Fruit fly (Drosophila melanogaster): Measurements from ENCODE around the gene CG12446.
"Not testable (repeated sequence)": the region's sequence is repeated elsewhere in the genome, so short reads cannot be mapped to it uniquely, and the experiment has no call there.

CG12446 gene

DNA sequence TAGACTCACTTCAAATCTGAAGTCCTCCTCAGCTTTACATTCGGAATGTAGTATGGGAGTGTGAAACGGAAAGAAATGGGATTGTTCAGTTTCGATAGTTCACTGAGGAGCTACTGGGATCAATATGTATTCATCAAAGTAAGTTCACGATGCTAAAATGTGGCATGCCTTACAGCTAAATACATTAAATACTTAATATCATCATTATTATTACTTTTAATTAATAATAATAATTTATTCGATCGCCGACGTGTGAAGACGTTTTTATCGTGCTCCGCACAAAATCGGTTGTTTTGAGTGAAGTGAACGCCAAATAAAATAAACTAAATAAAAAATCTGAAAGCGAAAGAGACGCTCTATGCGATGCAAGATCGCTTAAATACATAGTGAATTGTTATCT is at the start of gene CG12446:
Gene CG12446 (minus strand): TSS at position 101 of the 400 bp plus-strand sequence.
- not testable (repeated sequence) for TF ChIP-seq CG8478, CTCF (optimal IDR thresholded peaks at IDR 0.05)

DNA sequence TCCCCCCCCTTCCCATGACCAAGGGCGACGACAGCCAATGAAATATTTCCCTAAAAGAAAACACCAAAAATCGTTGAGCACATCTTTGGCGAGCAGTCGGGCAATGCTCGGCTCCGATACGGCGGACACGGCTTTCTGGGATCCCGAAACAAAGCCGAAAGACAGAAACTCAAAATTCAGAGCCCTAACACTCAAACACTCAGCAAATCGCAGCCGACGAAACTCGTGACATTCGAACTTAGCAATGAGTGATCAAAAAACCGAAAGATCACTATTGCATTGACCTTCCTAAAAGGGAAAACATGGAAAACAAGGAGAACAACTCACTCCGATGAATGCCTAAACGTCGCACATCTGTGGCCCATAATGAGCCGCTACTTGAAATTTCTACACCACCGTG is 47.6 kb upstream of the CG12446 start:
- no peak for TF ChIP-seq CTCF (optimal IDR thresholded peaks at IDR 0.05)
- TF ChIP-seq CG8478 (optimal IDR thresholded peaks at IDR 0.05), result no peak

DNA sequence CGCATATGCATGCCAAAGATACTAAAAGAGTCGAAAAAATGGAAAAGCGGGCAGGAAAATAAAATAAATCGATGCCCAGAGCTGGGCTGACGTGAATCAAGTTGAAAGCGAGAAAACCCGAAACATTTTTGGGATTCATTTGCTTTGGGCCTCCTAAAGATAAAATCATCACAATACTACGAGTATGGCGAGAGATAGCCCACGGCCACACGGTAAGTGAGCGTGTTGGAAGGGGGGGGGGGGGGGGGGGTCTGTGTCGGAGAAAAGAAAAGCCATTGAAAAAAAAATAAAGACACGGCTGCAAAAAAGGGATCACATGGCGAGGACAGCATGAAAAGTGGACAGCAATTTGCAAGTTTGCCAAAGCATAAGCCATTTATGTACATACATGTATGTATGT is 46.3 kb upstream of the CG12446 start:
- TF ChIP-seq CG8478 (optimal IDR thresholded peaks at IDR 0.05) (no peak), CTCF (optimal IDR thresholded peaks at IDR 0.05) (no peak)

DNA sequence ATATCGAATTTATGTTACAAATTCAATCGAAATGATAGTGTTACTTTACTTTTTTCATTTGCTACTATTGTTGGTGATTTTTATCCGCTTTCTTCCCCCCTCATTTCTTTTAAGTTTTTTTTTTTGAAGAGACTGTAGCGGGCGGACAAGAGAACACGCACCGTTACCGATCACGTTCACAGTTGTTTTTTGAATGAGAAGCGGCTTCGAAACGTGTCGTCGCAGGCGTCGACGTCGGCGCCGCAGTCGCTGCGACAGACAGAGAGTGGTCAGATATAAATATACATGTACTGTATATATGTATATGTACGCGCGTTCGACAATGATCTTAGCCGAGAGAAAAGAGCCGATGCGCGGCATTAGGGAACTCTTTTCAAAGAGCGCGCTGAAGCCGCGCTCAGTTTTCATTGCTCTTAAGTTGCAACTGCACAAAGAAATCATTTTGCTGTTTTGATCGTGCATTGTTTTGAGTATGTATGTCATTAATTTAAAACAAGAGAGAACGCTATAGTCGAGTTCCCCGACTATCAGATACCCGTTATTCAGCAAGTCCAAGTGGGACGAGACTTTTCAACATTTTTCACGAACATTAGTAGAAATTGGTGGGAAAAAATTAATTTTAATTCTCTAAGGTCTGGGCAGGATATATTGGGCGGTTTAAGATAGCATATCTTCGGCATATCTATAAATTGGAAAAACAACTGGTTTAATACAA is 43.4 kb upstream of the CG12446 start, which contains the start of gene fog:
Gene fog (minus strand): TSS at position 201 of the 715 bp plus-strand sequence.
- no peak for TF ChIP-seq CG8478 (optimal IDR thresholded peaks at IDR 0.05)

DNA sequence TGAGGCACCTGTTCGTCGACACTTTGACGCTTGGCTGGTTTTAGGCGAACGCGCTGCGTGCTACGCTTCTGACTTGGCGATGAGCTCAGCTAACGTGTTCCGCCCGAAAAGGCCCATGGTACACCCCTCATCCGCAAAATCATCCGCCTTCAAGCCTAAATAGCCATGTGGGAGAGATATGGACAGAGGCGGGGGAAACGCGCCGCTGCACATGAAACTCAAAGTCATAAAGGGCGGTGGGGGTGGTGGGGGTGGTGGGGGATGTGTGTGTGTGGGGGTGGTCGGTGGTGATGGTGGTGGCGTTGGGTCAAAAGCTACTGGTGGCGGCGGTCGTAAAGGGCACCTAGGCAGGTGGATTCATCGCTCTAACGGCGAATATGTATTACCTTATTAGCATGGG is 39.6 kb upstream of the CG12446 start:
- TF ChIP-seq CTCF (optimal IDR thresholded peaks at IDR 0.05) (no peak), CG8478 (optimal IDR thresholded peaks at IDR 0.05) (no peak)

DNA sequence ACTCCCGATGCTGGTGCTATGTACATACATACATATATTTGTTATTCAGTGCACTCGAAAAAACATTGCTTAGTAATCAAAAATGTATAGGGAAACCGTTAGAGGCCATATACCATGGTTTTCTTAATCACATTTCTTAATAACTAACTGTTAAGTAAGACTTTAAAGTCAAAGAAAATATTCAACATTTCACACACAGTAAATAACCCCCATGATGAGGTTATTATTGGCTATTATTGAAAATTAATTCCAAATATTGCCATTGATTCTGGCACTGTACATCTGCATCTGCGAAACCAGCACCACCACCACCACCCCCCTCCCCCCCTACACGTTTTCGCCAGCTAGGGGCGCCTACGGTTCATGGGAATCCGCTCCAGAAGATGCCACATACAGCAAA is 35.5 kb upstream of the CG12446 start:
- TF ChIP-seq CG8478 (optimal IDR thresholded peaks at IDR 0.05) (no peak), CTCF (optimal IDR thresholded peaks at IDR 0.05) (no peak)

DNA sequence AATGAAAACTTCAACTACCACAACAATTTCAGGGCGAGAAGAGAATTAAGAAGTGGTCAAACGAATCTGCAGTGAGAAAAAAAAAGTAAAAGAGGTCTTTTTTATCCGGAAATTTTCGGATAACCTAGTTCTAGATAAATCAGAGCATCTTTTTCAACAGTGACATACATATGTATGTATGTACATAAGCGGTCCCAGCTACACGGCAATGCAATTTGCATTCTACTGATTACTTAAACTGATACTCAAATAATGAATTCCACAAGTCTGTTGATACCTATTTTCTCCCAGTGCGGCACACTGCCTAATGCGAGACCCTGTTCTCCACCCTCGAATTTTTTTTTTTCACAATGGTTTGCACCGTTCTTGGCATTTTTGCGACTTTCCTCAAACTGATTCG is 34.7 kb upstream of the CG12446 start:
- TF ChIP-seq CTCF (optimal IDR thresholded peaks at IDR 0.05) (no peak), CG8478 (optimal IDR thresholded peaks at IDR 0.05) (no peak)

DNA sequence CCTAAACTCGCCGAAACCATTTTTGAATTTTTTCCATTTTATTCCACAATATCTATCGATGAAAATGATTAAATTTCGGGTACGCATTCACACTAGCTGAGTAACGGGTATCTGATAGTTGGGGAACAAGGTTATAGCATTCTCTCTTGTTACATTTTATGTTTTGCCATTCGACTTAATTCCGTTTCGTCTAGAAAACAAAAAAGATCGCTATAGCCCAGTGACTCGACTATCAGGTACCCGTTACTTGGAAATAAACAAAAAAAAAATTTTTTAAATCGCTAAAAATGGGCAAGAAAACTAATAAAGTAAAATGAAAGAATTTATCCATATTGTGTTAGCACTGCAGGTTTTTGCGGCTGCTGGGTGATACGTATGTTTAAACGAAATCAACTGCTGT is 26.7 kb upstream of the CG12446 start:
- TF ChIP-seq CTCF (optimal IDR thresholded peaks at IDR 0.05) (no peak), CG8478 (optimal IDR thresholded peaks at IDR 0.05) (no peak)

DNA sequence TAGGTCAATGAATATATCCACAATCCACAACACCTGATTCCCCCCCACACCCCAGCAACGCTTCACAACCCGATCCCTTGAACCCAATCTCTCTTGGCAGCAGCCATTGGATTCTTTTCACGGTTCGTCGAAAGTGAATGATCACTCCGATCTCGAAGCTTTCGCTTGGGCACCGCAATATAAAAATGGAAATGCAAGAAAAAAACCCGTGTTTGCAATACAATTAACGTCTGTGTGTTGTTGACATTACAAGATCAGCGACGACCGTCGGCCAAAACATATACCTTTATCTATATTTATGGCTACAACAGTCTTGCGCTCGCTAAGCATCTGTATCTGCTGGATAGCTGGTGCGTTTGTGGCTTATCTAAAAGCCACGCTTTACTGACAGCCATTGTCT is 25.6 kb upstream of the CG12446 start:
- TF ChIP-seq CTCF (optimal IDR thresholded peaks at IDR 0.05), result no peak
- no peak for TF ChIP-seq CG8478 (optimal IDR thresholded peaks at IDR 0.05)

DNA sequence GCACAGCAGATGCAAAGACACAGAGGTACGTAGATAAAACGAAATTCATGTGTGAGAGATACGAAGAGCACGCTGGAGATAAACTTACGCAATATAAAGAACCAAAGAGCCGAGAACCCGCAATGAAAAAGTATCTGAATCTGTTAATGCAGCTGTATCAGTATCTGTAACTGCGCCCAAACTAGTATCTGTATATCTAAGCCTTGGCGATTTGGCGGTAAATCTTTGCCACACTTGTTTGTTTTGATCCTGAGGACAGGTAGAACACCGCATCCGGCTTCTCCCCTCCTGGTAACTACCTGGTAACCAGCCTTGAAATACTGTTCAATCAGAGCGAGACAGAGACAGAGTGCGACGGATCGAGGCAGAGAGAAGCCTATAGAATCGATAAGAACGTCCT is 24.7 kb upstream of the CG12446 start:
- TF ChIP-seq CTCF (optimal IDR thresholded peaks at IDR 0.05) (no peak), CG8478 (optimal IDR thresholded peaks at IDR 0.05) (no peak)

DNA sequence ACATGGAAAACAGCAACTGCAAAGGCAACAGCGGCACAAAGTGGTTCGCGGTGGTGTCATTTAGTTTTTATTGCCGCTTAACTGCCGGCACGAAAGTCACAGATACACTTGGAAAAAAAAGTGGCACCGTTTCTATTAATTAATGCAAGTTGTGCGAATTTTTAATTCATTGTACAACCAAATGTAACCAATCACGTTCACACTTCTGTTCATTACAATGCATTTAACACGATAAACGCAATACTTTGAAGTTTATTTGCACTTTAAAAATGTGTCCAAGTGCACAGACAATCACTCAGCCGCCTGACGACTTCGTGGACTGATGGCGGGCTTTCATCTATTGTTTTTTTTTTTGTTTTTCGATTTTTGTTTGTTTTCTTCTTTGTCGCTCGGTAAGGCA is 21.8 kb upstream of the CG12446 start:
- TF ChIP-seq CG8478 (optimal IDR thresholded peaks at IDR 0.05) (no peak), CTCF (optimal IDR thresholded peaks at IDR 0.05) (no peak)

DNA sequence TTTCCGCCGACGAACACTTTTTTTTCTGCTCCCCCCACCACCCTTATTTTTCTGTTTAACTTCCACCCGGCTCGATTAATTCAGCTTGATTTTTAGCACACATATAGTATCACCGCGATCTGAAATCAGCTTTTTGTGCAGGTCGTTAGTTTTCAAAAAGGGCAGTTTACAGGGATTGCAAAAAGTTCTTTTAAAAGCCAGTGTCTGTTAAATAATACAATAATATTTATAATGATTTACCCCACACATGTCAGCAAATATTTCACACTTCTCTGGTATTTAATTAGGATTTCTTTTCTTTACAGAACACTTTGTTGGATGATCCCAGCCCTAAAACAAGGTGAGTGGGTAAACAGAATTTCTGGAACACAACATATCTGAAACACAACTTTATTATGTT is 20.4 kb upstream of the CG12446 start, which contains the start of gene CG42346:
Gene CG42346 (plus strand): TSS at position 301 of the 400 bp plus-strand sequence.
- no peak for TF ChIP-seq CTCF (optimal IDR thresholded peaks at IDR 0.05)
- no peak for TF ChIP-seq CG8478 (optimal IDR thresholded peaks at IDR 0.05)

DNA sequence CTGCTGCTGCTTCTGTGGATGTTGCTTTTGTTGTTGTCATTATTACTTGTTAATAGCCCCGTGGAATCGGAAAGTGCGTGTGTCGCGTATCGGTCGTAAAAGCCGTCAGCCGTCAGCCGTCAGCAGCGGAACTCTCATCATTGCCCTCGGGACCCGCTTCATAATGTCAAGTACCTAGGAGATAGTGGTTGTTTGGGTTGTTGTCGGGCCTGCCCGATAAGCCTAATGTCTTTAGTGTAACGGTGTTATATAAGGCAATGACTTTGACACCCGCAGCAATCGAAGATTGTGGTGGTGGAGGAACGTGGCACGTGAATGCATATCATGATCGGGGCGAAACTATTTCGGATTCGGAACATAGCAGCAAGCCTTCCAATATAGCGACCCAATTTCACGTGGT is 18.8 kb upstream of the CG12446 start:
- TF ChIP-seq CG8478 (optimal IDR thresholded peaks at IDR 0.05), result no peak
- no peak for TF ChIP-seq CTCF (optimal IDR thresholded peaks at IDR 0.05)

DNA sequence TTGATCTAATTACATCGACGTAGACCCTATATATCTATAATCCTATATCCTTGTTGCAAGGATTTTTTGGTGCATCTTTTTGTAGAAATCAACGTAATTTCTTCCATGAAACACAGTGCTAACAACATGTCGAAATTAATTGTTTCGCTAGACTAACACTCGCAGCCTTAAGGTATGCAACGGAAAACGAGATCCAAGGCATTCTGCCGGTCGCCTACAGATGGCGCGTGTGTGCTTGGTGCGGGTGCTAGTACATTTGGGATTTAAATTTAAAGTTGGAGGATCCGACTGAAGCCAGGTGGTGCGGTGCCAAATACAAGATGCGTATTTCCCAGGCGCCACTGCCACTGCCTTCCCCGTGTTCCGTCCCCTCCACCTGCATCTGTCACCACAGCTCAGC is 12.9 kb upstream of the CG12446 start:
- TF ChIP-seq CG8478 (optimal IDR thresholded peaks at IDR 0.05) (no peak), CTCF (optimal IDR thresholded peaks at IDR 0.05) (peak; percentile 92 to 96)

DNA sequence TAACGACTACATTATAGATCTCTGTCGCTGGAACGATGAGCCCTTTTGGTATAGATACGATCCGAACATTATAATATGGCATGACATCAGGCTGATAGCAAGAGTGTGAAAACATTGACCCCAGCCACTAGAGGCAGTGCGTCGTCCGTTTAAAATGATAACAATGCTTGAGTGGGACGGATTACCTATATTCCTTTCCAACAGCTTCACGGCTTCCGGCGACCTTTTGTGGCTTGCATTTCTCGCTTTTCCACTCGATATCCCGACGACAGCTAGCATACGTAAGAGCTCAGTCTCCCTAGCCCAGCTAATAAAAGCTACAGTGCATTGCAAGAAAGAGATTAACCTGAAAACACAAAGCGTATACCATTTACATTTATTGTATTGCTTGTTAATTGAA is 15.7 kb downstream of the CG12446 start:
- TF ChIP-seq CTCF (optimal IDR thresholded peaks at IDR 0.05) (no peak), CG8478 (optimal IDR thresholded peaks at IDR 0.05) (no peak)
